Worm (Caenorhabditis elegans): ENCODE data around the gene cyc-2.1.

DNA sequence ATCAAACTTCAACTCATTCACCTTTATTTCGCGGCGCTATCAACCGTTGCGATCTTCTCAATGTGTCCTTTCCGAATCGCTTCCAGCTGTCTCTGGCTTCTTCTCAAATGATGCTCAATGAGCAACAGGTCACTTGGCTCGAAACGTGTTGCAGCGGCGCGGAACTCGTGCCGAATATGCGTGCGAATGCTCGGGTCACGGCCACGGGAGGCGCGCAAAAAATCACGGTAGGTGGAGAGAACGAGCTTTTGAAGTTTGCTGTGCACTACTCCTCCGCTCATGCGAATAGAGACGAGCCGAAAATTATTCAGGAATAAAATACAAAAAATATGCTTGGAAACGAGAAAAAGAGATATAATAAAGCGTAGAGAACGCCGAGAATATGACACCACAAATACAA, 38.4 kb downstream of the cyc-2.1 start, which contains the start of gene cif-1:
- TF ChIP-seq ztf-23 (GFP tag; IDR thresholded peaks at IDR 0.05) (no peak), ztf-29 (GFP tag; IDR thresholded peaks at IDR 0.05) (no peak), tab-1 (GFP tag; IDR thresholded peaks at IDR 0.05) (no peak), med-1 (GFP tag; optimal IDR thresholded peaks at IDR 0.05; ENCODE audit: insufficient read depth) (no peak), cog-1 (tag; optimal IDR thresholded peaks at IDR 0.05) (no peak), klf-2 (GFP tag; conservative IDR thresholded peaks at IDR 0.05) (no peak), ref-1 (GFP tag; conservative IDR thresholded peaks at IDR 0.05) (no peak), flt-1 (GFP tag; IDR thresholded peaks at IDR 0.05) (no peak), T22C8.4 (GFP tag; IDR thresholded peaks at IDR 0.05) (no peak)

All from whole organism, midembryonic.